Fruit fly (Drosophila melanogaster) whole organism, adult: Measurements from ENCODE around the gene CG32374.

ENCODE experiments used
- CG11617 ChIP-seq: fragments of 200-800 bp; sonication (Bioruptor generic); optimal IDR thresholded peaks from 2 replicates; lab custom pipeline; 2017; ENCODE audit warnings: mild to moderate bottlenecking, missing biosample characterization, missing genetic modification reagents, missing genetic modification characterization
- CG12768 ChIP-seq: fragments of 200-800 bp; sonication (Bioruptor generic); optimal IDR thresholded peaks from 2 replicates; lab custom pipeline; 2017; ENCODE audit warnings: missing biosample characterization, missing genetic modification characterization, mild to moderate bottlenecking, moderate library complexity, missing genetic modification reagents
- CG14711 ChIP-seq: fragments of 200-800 bp; sonication (Bioruptor generic); optimal IDR thresholded peaks from 2 replicates; lab custom pipeline; 2018; ENCODE audit warnings: missing biosample characterization, mild to moderate bottlenecking, missing genetic modification characterization, moderate library complexity
- CG1620 ChIP-seq: fragments of 200-800 bp; sonication (Bioruptor generic); optimal IDR thresholded peaks from 2 replicates; lab custom pipeline; 2016; ENCODE audit warnings: missing biosample characterization, missing genetic modification characterization
- CG33017 ChIP-seq: fragments of 200-800 bp; sonication (Bioruptor generic); optimal IDR thresholded peaks from 2 replicates; lab custom pipeline; 2018; ENCODE audit warnings: missing biosample characterization, mild to moderate bottlenecking, missing genetic modification characterization, moderate library complexity
- CG5204 ChIP-seq: fragments of 200-800 bp; sonication (Bioruptor generic); optimal IDR thresholded peaks from 2 replicates; lab custom pipeline; 2016; ENCODE audit warnings: missing biosample characterization, missing genetic modification characterization
- CG7045 ChIP-seq: fragments of 200-800 bp; sonication (Bioruptor generic); optimal IDR thresholded peaks from 2 replicates; lab custom pipeline; 2017; ENCODE audit warnings: missing biosample characterization, mild to moderate bottlenecking, missing genetic modification characterization
- CG7101 ChIP-seq: fragments of 200-800 bp; sonication (Bioruptor generic); optimal IDR thresholded peaks from 2 replicates; lab custom pipeline; 2018; ENCODE audit warnings: missing biosample characterization, mild to moderate bottlenecking, missing genetic modification characterization, moderate library complexity
- Clk ChIP-seq: fragments of 200-800 bp; sonication (Bioruptor generic); optimal IDR thresholded peaks from 2 replicates; lab custom pipeline; 2017; ENCODE audit warnings: missing biosample characterization, missing genetic modification characterization
- Crg-1 ChIP-seq: fragments of 200-800 bp; sonication (Bioruptor generic); optimal IDR thresholded peaks from 2 replicates; lab custom pipeline; 2016; ENCODE audit warnings: missing biosample characterization, missing genetic modification characterization
- Hr96 ChIP-seq: fragments of 200-800 bp; sonication (Bioruptor generic); optimal IDR thresholded peaks from 2 replicates; lab custom pipeline; 2016; ENCODE audit warnings: missing biosample characterization, missing genetic modification characterization
- Mnt ChIP-seq: fragments of 200-800 bp; sonication (Bioruptor generic); optimal IDR thresholded peaks from 2 replicates; lab custom pipeline; 2016; ENCODE audit warnings: missing biosample characterization, mild to moderate bottlenecking, missing genetic modification characterization
- bab1 ChIP-seq: fragments of 200-800 bp; sonication (Bioruptor generic); optimal IDR thresholded peaks from 3 replicates; lab custom pipeline; 2019; ENCODE audit warnings: missing biosample characterization, mild to moderate bottlenecking, missing genetic modification characterization, moderate library complexity
- cic ChIP-seq: fragments of 200-800 bp; sonication (Bioruptor generic); optimal IDR thresholded peaks from 2 replicates; lab custom pipeline; 2017; ENCODE audit warnings: missing biosample characterization, mild to moderate bottlenecking, missing genetic modification characterization, moderate library complexity
- cnc ChIP-seq, 2 experiments: fragments of >200 bp; optimal IDR thresholded peaks; 2 replicates each; lab custom pipeline; 2017
- kay ChIP-seq: fragments of 200-800 bp; sonication (Bioruptor generic); peaks from one replicate; lab custom pipeline; 2016; ENCODE audit warnings: missing biosample characterization, missing genetic modification characterization, borderline replicate concordance
- ovo ChIP-seq: fragments of 200-800 bp; sonication (Bioruptor generic); optimal IDR thresholded peaks from 2 replicates; lab custom pipeline; 2016; ENCODE audit warnings: missing biosample characterization, missing genetic modification characterization
- pad ChIP-seq: fragments of 200-800 bp; sonication (Bioruptor generic); optimal IDR thresholded peaks from 3 replicates; lab custom pipeline; 2017; ENCODE audit warnings: missing biosample characterization, missing genetic modification characterization, mild to moderate bottlenecking, moderate library complexity, missing genetic modification reagents
- tj ChIP-seq: fragments of 200-800 bp; sonication (Bioruptor generic); optimal IDR thresholded peaks from 3 replicates; lab custom pipeline; 2017; ENCODE audit warnings: missing biosample characterization, mild to moderate bottlenecking, missing genetic modification characterization, moderate library complexity
- toe ChIP-seq: fragments of 200-800 bp; sonication (Bioruptor generic); optimal IDR thresholded peaks from 2 replicates; lab custom pipeline; 2016; ENCODE audit warnings: missing biosample characterization, missing genetic modification characterization

CG32374 gene

dm6 chr3L:7541068-7541467 lies at the start of gene CG32374:
Gene CG32374, minus strand, starts transcription at chr3L:7541168.
- TF ChIP-seq CG7101 (tag; lab: Kevin White, UChicago) (no peak), CG7045 (GFP tag; lab: Kevin White, UChicago) (no peak), CG14711 (no peak), Crg-1 (GFP tag; lab: Kevin White, UChicago) (no peak), kay (GFP tag; lab: Kevin White, UChicago) (no peak), Hr96 (no peak)

- no peak for TF ChIP-seq Mnt
- no peak for TF ChIP-seq CG7101 (tag; lab: Kevin White, UChicago)
- TF ChIP-seq cic (GFP tag; lab: Kevin White, UChicago): no peak
- no peak for TF ChIP-seq CG33017
- TF ChIP-seq CG12768 (GFP tag; lab: Kevin White, UChicago): no peak
- no peak for TF ChIP-seq bab1
- TF ChIP-seq CG1620 (GFP tag; lab: Kevin White, UChicago): no peak
- no peak for TF ChIP-seq CG7045 (GFP tag; lab: Kevin White, UChicago)
- no peak for TF ChIP-seq CG5204
- no peak for TF ChIP-seq Hr96
Observed at dm6 chr3L:7583154-7583553, 42.2 kb upstream of the CG32374 start, which contains the start of gene mmm. Gene mmm, plus strand, starts transcription at chr3L:7583454.

dm6 chr3L:7572948-7573347 lies 32.0 kb upstream of the CG32374 start:
- TF ChIP-seq tj (GFP tag; lab: Kevin White, UChicago) (no peak), CG12768 (GFP tag; lab: Kevin White, UChicago) (no peak), Crg-1 (GFP tag; lab: Kevin White, UChicago) (no peak), CG7045 (GFP tag; lab: Kevin White, UChicago) (no peak), kay (GFP tag; lab: Kevin White, UChicago) (no peak), bab1 (no peak), cic (GFP tag; lab: Kevin White, UChicago) (no peak), CG5204 (no peak), toe (GFP tag; lab: Kevin White, UChicago) (no peak), cnc (optimal IDR thresholded peaks at IDR 0.05; lab: Kevin White, UChicago) (no peak), CG11617 (GFP tag; lab: Kevin White, UChicago) (no peak), ovo (GFP tag; lab: Kevin White, UChicago) (no peak), Hr96 (no peak), Clk (GFP tag; lab: Kevin White, UChicago) (no peak), CG33017 (no peak), CG14711 (no peak), CG7101 (tag; lab: Kevin White, UChicago) (no peak)

- no peak for TF ChIP-seq CG33017
- TF ChIP-seq CG14711: no peak
- no peak for TF ChIP-seq toe (GFP tag; lab: Kevin White, UChicago)
- no peak for TF ChIP-seq kay (GFP tag; lab: Kevin White, UChicago)
- no peak for TF ChIP-seq pad
- TF ChIP-seq Clk (GFP tag; lab: Kevin White, UChicago): no peak
- TF ChIP-seq CG5204: no peak
- TF ChIP-seq tj (GFP tag; lab: Kevin White, UChicago): no peak
- TF ChIP-seq Crg-1 (GFP tag; lab: Kevin White, UChicago): no peak
- no peak for TF ChIP-seq cic (GFP tag; lab: Kevin White, UChicago)
- no peak for TF ChIP-seq Hr96
- TF ChIP-seq cnc (optimal IDR thresholded peaks at IDR 0.05; lab: Kevin White, UChicago): no peak
- no peak for TF ChIP-seq bab1
- no peak for TF ChIP-seq CG7045 (GFP tag; lab: Kevin White, UChicago)
- no peak for TF ChIP-seq CG12768 (GFP tag; lab: Kevin White, UChicago)
Observed at dm6 chr3L:7562310-7562709, 21.3 kb upstream of the CG32374 start, which contains the start of gene frac. Gene frac, plus strand, starts transcription at chr3L:7562610.

- TF ChIP-seq Crg-1 (GFP tag; lab: Kevin White, UChicago) (no peak), ovo (GFP tag; lab: Kevin White, UChicago) (no peak), Mnt (no peak), bab1 (no peak), cic (GFP tag; lab: Kevin White, UChicago) (no peak), CG12768 (GFP tag; lab: Kevin White, UChicago) (no peak), CG1620 (GFP tag; lab: Kevin White, UChicago) (no peak)
Observed at dm6 chr3L:7560580-7560979, 19.6 kb upstream of the CG32374 start.

- TF ChIP-seq toe (GFP tag; lab: Kevin White, UChicago) (no peak), CG1620 (GFP tag; lab: Kevin White, UChicago) (no peak), cnc (optimal IDR thresholded peaks at IDR 0.05; lab: Kevin White, UChicago) (no peak), CG33017 (no peak), CG12768 (GFP tag; lab: Kevin White, UChicago) (no peak), Hr96 (no peak), CG14711 (no peak), bab1 (no peak), cic (GFP tag; lab: Kevin White, UChicago) (no peak), pad (no peak), ovo (GFP tag; lab: Kevin White, UChicago) (no peak), Crg-1 (GFP tag; lab: Kevin White, UChicago) (no peak), tj (GFP tag; lab: Kevin White, UChicago) (no peak), CG7045 (GFP tag; lab: Kevin White, UChicago) (no peak), CG11617 (GFP tag; lab: Kevin White, UChicago) (no peak), CG5204 (no peak)
Observed at dm6 chr3L:7559937-7560336, 19.0 kb upstream of the CG32374 start, which contains the start of gene CG14837. Gene CG14837, minus strand, starts transcription at chr3L:7560037.

dm6 chr3L:7553062-7553461 lies 12.1 kb upstream of the CG32374 start:
- TF ChIP-seq CG33017 (no peak), toe (GFP tag; lab: Kevin White, UChicago) (no peak), CG14711 (no peak), CG12768 (GFP tag; lab: Kevin White, UChicago) (no peak), Mnt (no peak), cnc (optimal IDR thresholded peaks at IDR 0.05; lab: Kevin White, UChicago) (no peak), CG7101 (tag; lab: Kevin White, UChicago) (no peak), cic (GFP tag; lab: Kevin White, UChicago) (no peak), CG5204 (no peak), ovo (GFP tag; lab: Kevin White, UChicago) (no peak), CG7045 (GFP tag; lab: Kevin White, UChicago) (no peak), CG11617 (GFP tag; lab: Kevin White, UChicago) (no peak), bab1 (no peak), kay (GFP tag; lab: Kevin White, UChicago) (no peak), Hr96 (no peak), CG1620 (GFP tag; lab: Kevin White, UChicago) (no peak)
